Worm (Caenorhabditis elegans): ENCODE results near the gene spot-1.

spot-1 gene

DNA sequence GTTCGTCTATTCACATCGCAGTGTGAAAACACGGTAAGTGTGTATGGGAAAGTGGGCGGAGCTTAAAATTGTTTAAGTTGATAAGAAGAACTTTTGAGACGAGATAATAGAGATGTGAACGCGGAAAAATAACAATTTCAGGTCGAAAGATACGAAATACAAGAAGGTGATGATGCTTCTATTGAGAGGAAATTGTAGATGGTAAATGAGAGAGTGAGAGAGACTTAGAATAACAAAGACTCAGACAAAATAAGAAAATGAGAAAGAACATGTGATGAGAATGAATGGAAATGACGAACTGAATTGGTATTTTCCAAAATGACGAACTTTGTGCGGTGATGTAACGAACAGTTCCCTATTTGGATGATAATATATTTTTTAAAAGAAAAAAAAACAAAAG lies 6.0 kb downstream of the spot-1 start:
- no peak for TF ChIP-seq gei-17 (GFP tag; optimal IDR thresholded peaks at IDR 0.05)
- TF ChIP-seq tbp1 (GFP tag; optimal IDR thresholded peaks at IDR 0.05): no peak
- no peak for TF ChIP-seq C17E4.6 (GFP tag; IDR thresholded peaks at IDR 0.05)
- TF ChIP-seq nhr-80 (tag; optimal IDR thresholded peaks at IDR 0.05): peak; percentile 22
- TF ChIP-seq nfya-2 (GFP tag; IDR thresholded peaks at IDR 0.05): no peak
- TF ChIP-seq somi-1 (GFP tag; optimal IDR thresholded peaks at IDR 0.05): peak; percentile 36
- no peak for TF ChIP-seq snpc-4 (GFP tag; optimal IDR thresholded peaks at IDR 0.05)
- TF ChIP-seq snpc-4 (tag; optimal IDR thresholded peaks at IDR 0.05): no peak
- peak; percentile 36 for TF ChIP-seq ama-1 (optimal IDR thresholded peaks at IDR 0.05)
- TF ChIP-seq ama-1 (GFP tag; optimal IDR thresholded peaks at IDR 0.05): no peak
- no peak for TF ChIP-seq lir-1 (GFP tag; conservative IDR thresholded peaks at IDR 0.05)
- TF ChIP-seq mcd-1 (GFP tag; IDR thresholded peaks at IDR 0.05): no peak
- TF ChIP-seq nhr-90 (tag; optimal IDR thresholded peaks at IDR 0.05): no peak
- TF ChIP-seq ztf-3 (GFP tag; optimal IDR thresholded peaks at IDR 0.05): no peak
- TF ChIP-seq let-526 (GFP tag; IDR thresholded peaks at IDR 0.05): no peak
- no peak for TF ChIP-seq snpc-3.4 (tag; optimal IDR thresholded peaks at IDR 0.05)
- no peak for TF ChIP-seq ets-4 (GFP tag; optimal IDR thresholded peaks at IDR 0.05)
- TF ChIP-seq atf-7 (tag; optimal IDR thresholded peaks at IDR 0.05): no peak
- TF ChIP-seq lin-35 (GFP tag; optimal IDR thresholded peaks at IDR 0.05): no peak
- no peak for TF ChIP-seq F33H1.4 (GFP tag; IDR thresholded peaks at IDR 0.05)
- no peak for TF ChIP-seq nfyb-1 (GFP tag; IDR thresholded peaks at IDR 0.05)

DNA sequence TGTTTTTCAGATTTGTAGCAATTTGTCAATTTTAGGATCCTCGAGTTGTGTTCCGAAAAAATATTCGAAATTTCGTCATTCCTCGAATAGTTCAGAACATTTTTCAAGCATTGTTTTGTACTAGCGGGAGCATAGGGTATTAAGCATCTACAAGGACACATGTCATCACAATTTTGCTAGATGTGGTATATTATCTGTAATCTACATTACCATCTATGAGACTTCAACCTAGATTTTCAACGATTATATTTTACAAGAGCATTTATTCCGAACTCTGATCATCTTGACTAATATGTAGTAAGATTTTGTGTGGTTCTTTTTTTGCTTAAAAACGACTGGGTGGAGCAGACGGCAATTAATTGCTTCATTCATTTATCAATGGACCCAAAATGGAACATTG lies 14.0 kb downstream of the spot-1 start:
- TF ChIP-seq hmg-1.2 (GFP tag; IDR thresholded peaks at IDR 0.05) (no peak), tbp1 (GFP tag; optimal IDR thresholded peaks at IDR 0.05) (no peak), hlh-26 (GFP tag; conservative IDR thresholded peaks at IDR 0.05) (no peak), ztf-6 (GFP tag; IDR thresholded peaks at IDR 0.05) (no peak)

DNA sequence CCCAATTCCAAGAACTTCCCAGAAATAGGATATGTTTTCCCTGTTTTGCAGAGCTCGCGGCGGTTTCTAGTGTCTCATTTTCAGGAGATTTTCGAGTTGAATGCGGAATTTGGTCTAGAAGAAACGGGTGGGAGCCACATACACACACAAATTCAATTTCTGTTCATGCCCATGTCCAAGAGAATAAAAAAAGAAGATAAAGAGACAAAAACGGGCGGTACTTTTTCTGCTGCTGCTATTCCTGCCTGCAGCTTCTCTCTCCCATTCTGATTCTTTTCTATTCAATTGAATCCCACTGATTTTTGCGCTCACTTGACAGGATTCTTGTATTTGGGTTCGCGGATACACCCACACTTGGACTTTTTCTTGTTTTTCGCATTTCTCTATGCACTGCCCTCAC lies 14.5 kb downstream of the spot-1 start:
- TF ChIP-seq ets-4 (GFP tag; optimal IDR thresholded peaks at IDR 0.05): no peak
- no peak for TF ChIP-seq die-1 (tag; optimal IDR thresholded peaks at IDR 0.05)
- no peak for TF ChIP-seq Y56A3A.18 (GFP tag; IDR thresholded peaks at IDR 0.05)
- TF ChIP-seq nhr-90 (tag; optimal IDR thresholded peaks at IDR 0.05): no peak
- TF ChIP-seq F52B5.7 (tag; optimal IDR thresholded peaks at IDR 0.05): no peak
- TF ChIP-seq bed-2 (GFP tag; IDR thresholded peaks at IDR 0.05): no peak
- TF ChIP-seq snpc-3.4 (tag; optimal IDR thresholded peaks at IDR 0.05): no peak
- no peak for TF ChIP-seq F57C9.4 (tag; optimal IDR thresholded peaks at IDR 0.05)
- no peak for TF ChIP-seq rcor-1 (GFP tag; IDR thresholded peaks at IDR 0.05)
- TF ChIP-seq sptf-2 (GFP tag; optimal IDR thresholded peaks at IDR 0.05): no peak
- no peak for TF ChIP-seq cebp-1 (GFP tag; IDR thresholded peaks at IDR 0.05)
- no peak for TF ChIP-seq cebp-1 (tag; optimal IDR thresholded peaks at IDR 0.05)
- no peak for TF ChIP-seq ztf-3 (GFP tag; optimal IDR thresholded peaks at IDR 0.05)
- no peak for TF ChIP-seq nfya-1 (tag; optimal IDR thresholded peaks at IDR 0.05; ENCODE audit: borderline replicate concordance, insufficient read depth)
- no peak for TF ChIP-seq B0019.2 (GFP tag; conservative IDR thresholded peaks at IDR 0.05)
- no peak for TF ChIP-seq akir-1 (GFP tag; optimal IDR thresholded peaks at IDR 0.05)
- no peak for TF ChIP-seq nfyb-1 (GFP tag; IDR thresholded peaks at IDR 0.05)
- no peak for TF ChIP-seq dox-1 (GFP tag; IDR thresholded peaks at IDR 0.05)
